Worm (Caenorhabditis elegans): Measurements from ENCODE around the gene let-756.

let-756 gene

DNA sequence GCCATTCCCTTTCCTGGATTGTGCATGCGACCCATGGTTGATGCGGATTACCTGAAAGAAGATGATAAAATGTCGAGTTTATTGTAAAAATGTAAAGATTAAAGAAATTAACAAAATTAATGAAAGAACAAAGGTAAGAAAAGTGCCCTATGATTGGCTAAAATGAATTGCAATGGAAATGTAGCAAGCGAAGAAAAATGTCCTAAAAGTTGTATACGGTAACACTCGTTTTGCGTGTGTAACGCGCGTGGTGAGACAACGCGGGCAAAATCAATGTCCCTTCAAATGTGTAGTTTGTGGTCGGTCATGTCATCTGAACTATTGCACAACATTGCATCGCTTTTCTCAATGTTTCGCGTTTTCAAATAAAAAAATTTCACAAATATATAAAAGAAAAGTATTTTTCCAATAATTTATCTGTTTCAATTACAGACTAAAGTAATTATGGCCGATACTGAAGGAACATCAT is 31.9 kb upstream of the let-756 start, which contains the start of the genes rps-13 and nfx-1 (continued):
- no peak for TF ChIP-seq mef-2 (tag; optimal IDR thresholded peaks at IDR 0.05)
- peak; percentile 76 for TF ChIP-seq F16B12.6 (tag; optimal IDR thresholded peaks at IDR 0.05)
- TF ChIP-seq ceh-63 (GFP tag; optimal IDR thresholded peaks at IDR 0.05) = no peak
- TF ChIP-seq unc-30 (tag; optimal IDR thresholded peaks at IDR 0.05) = no peak
- TF ChIP-seq C04F5.9 (tag; optimal IDR thresholded peaks at IDR 0.05) = peak; percentile 13
- peak; percentile 46 for TF ChIP-seq ama-1 (optimal IDR thresholded peaks at IDR 0.05)
- no peak for TF ChIP-seq sox-4 (tag; optimal IDR thresholded peaks at IDR 0.05)
- peak; percentile 89 for TF ChIP-seq nhr-85 (tag)
- TF ChIP-seq unc-62 (GFP tag; optimal IDR thresholded peaks at IDR 0.05) = no peak
- TF ChIP-seq unc-98 (GFP tag; IDR thresholded peaks at IDR 0.05) = no peak
- peak; percentile 62 for TF ChIP-seq fkh-8 (tag; optimal IDR thresholded peaks at IDR 0.05)
- TF ChIP-seq Y116A8C.19 (tag; optimal IDR thresholded peaks at IDR 0.05; ENCODE audit: borderline replicate concordance) = no peak
- peak; percentile 86 for TF ChIP-seq rnt-1 (tag; optimal IDR thresholded peaks at IDR 0.05)
- peak; percentile 70 for TF ChIP-seq swsn-7 (tag; optimal IDR thresholded peaks at IDR 0.05)
- TF ChIP-seq nhr-77 (tag; optimal IDR thresholded peaks at IDR 0.05) = peak; percentile 56
- peak; percentile 33 for TF ChIP-seq egl-13 (tag; optimal IDR thresholded peaks at IDR 0.05)
- TF ChIP-seq alr-1 (tag; optimal IDR thresholded peaks at IDR 0.05; ENCODE audit: borderline replicate concordance) = no peak
- TF ChIP-seq pag-3 (tag; optimal IDR thresholded peaks at IDR 0.05; ENCODE audit: borderline replicate concordance, insufficient read depth) = no peak
- peak; percentile 83 for TF ChIP-seq isw-1 (GFP tag; IDR thresholded peaks at IDR 0.05)
- TF ChIP-seq sptf-1 (tag; optimal IDR thresholded peaks at IDR 0.05) = no peak
- no peak for TF ChIP-seq zag-1 (tag; optimal IDR thresholded peaks at IDR 0.05)
- peak; percentile 55 for TF ChIP-seq lin-15B (tag; optimal IDR thresholded peaks at IDR 0.05)
- TF ChIP-seq fos-1 (tag; optimal IDR thresholded peaks at IDR 0.05) = peak; percentile 80
- TF ChIP-seq tbx-2 (tag; optimal IDR thresholded peaks at IDR 0.05) = peak; percentile 70
- TF ChIP-seq ztf-4 (tag; optimal IDR thresholded peaks at IDR 0.05) = peak; percentile 74
- TF ChIP-seq elt-3 (tag; optimal IDR thresholded peaks at IDR 0.05) = peak in 2 of 6 experiments; percentile 43 to 63
- TF ChIP-seq nhr-71 (tag; optimal IDR thresholded peaks at IDR 0.05) = peak; percentile 87
- TF ChIP-seq aly-2 (tag; optimal IDR thresholded peaks at IDR 0.05) = no peak
- peak; percentile 66 for TF ChIP-seq nhr-90 (tag; optimal IDR thresholded peaks at IDR 0.05; ENCODE audit: poor library complexity)
- no peak for TF ChIP-seq ztf-11 (tag; optimal IDR thresholded peaks at IDR 0.05)
- peak; percentile 81 for TF ChIP-seq nhr-47 (tag; optimal IDR thresholded peaks at IDR 0.05)
- peak; percentile 86 for TF ChIP-seq lin-13 (GFP tag; optimal IDR thresholded peaks at IDR 0.05)
- no peak for TF ChIP-seq ceh-8 (GFP tag; optimal IDR thresholded peaks at IDR 0.05)
- TF ChIP-seq unc-130 (tag; optimal IDR thresholded peaks at IDR 0.05) = peak; percentile 94
- no peak for TF ChIP-seq fkh-4 (tag; optimal IDR thresholded peaks at IDR 0.05; ENCODE audit: borderline replicate concordance)
- peak; percentile 65 for TF ChIP-seq lir-3 (tag; optimal IDR thresholded peaks at IDR 0.05; ENCODE audit: poor library complexity)
- no peak; the same call in 1 of the 2 replicates for TF ChIP-seq ceh-88 (GFP tag; IDR thresholded peaks at IDR 0.05)
- TF ChIP-seq nhr-76 (tag; optimal IDR thresholded peaks at IDR 0.05) = no peak
- peak; percentile 61 for TF ChIP-seq dsc-1 (tag; optimal IDR thresholded peaks at IDR 0.05)
- TF ChIP-seq dpl-1 (GFP tag; optimal IDR thresholded peaks at IDR 0.05) = peak; percentile 70 to 82 (median 77)
- no peak for TF ChIP-seq elt-2 (tag; optimal IDR thresholded peaks at IDR 0.05)

DNA sequence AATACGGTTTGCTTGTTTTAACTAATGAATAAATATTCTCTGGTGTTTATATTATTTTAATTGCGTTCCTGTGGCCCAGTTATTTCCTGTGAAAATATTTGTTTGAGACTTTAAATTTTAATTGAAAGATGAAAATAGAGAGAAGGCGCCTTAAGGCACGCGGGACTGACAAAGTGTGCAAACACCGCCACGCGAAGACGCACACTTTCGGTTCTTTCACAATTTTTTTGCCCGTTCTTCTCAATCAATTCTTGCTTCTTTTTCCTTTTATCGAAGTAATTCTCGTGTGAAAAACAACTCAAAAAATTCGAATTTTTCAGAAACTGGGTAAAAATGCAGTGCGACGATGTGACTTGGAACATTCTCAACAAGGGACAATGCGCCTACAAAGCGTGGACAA is 27.8 kb upstream of the let-756 start, which contains the start of gene C16A3.6:
Gene C16A3.6 (plus strand): TSS at position 84 of the 400 bp plus-strand sequence.
- TF ChIP-seq swsn-7 (tag; optimal IDR thresholded peaks at IDR 0.05) (no peak), tbx-2 (tag; optimal IDR thresholded peaks at IDR 0.05) (no peak), lin-35 (GFP tag; optimal IDR thresholded peaks at IDR 0.05) (peak in 1 of 2 experiments; percentile 53), nhr-47 (tag; optimal IDR thresholded peaks at IDR 0.05) (peak; percentile 37), alr-1 (tag; optimal IDR thresholded peaks at IDR 0.05; ENCODE audit: borderline replicate concordance) (no peak), isw-1 (GFP tag; IDR thresholded peaks at IDR 0.05) (no peak), ama-1 (optimal IDR thresholded peaks at IDR 0.05) (no peak), unc-62 (GFP tag; optimal IDR thresholded peaks at IDR 0.05) (no peak), sup-37 (GFP tag; optimal IDR thresholded peaks at IDR 0.05) (no peak), ceh-90 (tag; optimal IDR thresholded peaks at IDR 0.05) (no peak), F16B12.6 (tag; optimal IDR thresholded peaks at IDR 0.05) (peak; percentile 86), nhr-12 (tag; optimal IDR thresholded peaks at IDR 0.05) (no peak), fos-1 (tag; optimal IDR thresholded peaks at IDR 0.05) (no peak), lin-39 (tag; optimal IDR thresholded peaks at IDR 0.05) (no peak), mab-9 (GFP tag; IDR thresholded peaks at IDR 0.05) (peak; percentile 43; the same call in 1 of the 2 replicates), mef-2 (tag; optimal IDR thresholded peaks at IDR 0.05) (no peak), pax-3 (tag; optimal IDR thresholded peaks at IDR 0.05) (no peak), snpc-4 (tag; optimal IDR thresholded peaks at IDR 0.05) (no peak), xbp-1 (tag; optimal IDR thresholded peaks at IDR 0.05) (no peak), nhr-28 (tag; optimal IDR thresholded peaks at IDR 0.05) (no peak), skn-1 (tag; optimal IDR thresholded peaks at IDR 0.05) (no peak), nhr-77 (tag; optimal IDR thresholded peaks at IDR 0.05) (no peak), ztf-4 (tag; optimal IDR thresholded peaks at IDR 0.05) (no peak)

Measured in whole organism, L1 larva.